Worm (Caenorhabditis elegans) whole organism, L1 larva: ENCODE measurements around the gene cut-2.

Source experiments
- lin-14 ChIP-seq: fragments of 200-800 bp; sonication (Bioruptor generic); optimal IDR thresholded peaks from 2 replicates; lab custom pipeline; 2018; ENCODE audit warnings: mild to moderate bottlenecking, missing genetic modification characterization, moderate library complexity, missing compliant biosample characterization
- nhr-20 ChIP-seq: sonication (generic microtip); optimal IDR thresholded peaks from 2 replicates; lab custom pipeline; 2016; ENCODE audit warnings: mild to moderate bottlenecking, missing genetic modification characterization, missing compliant biosample characterization
- skn-1 ChIP-seq: fragments of 150-350 bp; optimal IDR thresholded peaks from 2 replicates; lab custom pipeline; 2014; ENCODE audit warnings: missing biosample characterization, missing genetic modification characterization

DNA sequence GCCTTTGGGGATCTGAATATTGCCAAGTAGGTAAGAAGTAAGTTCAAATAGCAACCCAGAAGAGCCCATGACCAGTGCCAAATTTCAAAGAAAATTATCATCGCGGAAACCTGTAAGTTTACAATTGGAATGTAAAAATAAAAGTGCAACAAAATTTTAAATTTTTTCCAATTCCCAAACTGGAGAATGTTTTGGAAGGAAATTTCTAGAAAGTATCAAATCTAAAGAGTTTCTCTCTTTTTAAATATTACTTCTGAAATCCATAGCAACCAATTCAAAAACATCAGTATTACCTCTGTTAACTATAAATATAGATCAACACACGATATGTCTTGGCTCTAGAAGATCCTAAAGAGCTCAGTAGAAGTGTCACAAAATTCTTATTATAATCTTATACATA, 13.9 kb downstream of the cut-2 start, which contains the start of gene srd-19:
- no peak for TF ChIP-seq lin-14 (GFP tag; lab: Kevin White, UChicago)
- no peak for TF ChIP-seq skn-1
- TF ChIP-seq nhr-20 = no peak
